Fruit fly (Drosophila melanogaster): ENCODE measurements around the gene g.

- TF ChIP-seq Dll (optimal IDR thresholded peaks at IDR 0.05) (no peak), pan (optimal IDR thresholded peaks at IDR 0.05) (no peak), psq (optimal IDR thresholded peaks at IDR 0.05) (no peak), EcR (GFP tag; optimal IDR thresholded peaks at IDR 0.05) (no peak)
Observed at dm6 chrX:13766495-13766894, 30.4 kb upstream of the g start.
